Fruit fly (Drosophila melanogaster) whole organism, embryonic: Measurements from ENCODE around the gene Sbp2.

Source experiments
- Adf1 ChIP-seq: fragments of 200-800 bp; sonication (Bioruptor generic); IDR thresholded peaks from 2 replicates; pipeline ENCODE4 v1.3.6; 2022; ENCODE audit warnings: missing biosample characterization, missing genetic modification characterization
- Atf3 ChIP-seq: fragments of 200-800 bp; sonication (Bioruptor generic); optimal IDR thresholded peaks from 3 replicates; lab custom pipeline; 2016; ENCODE audit warnings: missing biosample characterization, missing genetic modification characterization
- CG10274 ChIP-seq: fragments of 200-800 bp; sonication (Bioruptor generic); optimal IDR thresholded peaks from 3 replicates; lab custom pipeline; 2017; ENCODE audit warnings: missing biosample characterization, mild to moderate bottlenecking, missing genetic modification characterization
- CG13894 ChIP-seq: fragments of 200-800 bp; sonication (Bioruptor generic); optimal IDR thresholded peaks from 3 replicates; lab custom pipeline; 2018; ENCODE audit warnings: missing biosample characterization, mild to moderate bottlenecking, missing genetic modification characterization, moderate library complexity
- CG15269 ChIP-seq: fragments of 200-800 bp; sonication (Bioruptor generic); optimal IDR thresholded peaks from 2 replicates; lab custom pipeline; 2018; ENCODE audit warnings: missing biosample characterization, mild to moderate bottlenecking, missing genetic modification characterization, moderate library complexity
- CG1603 ChIP-seq: fragments of 200-800 bp; sonication (Bioruptor generic); optimal IDR thresholded peaks from 2 replicates; lab custom pipeline; 2019; ENCODE audit warnings: missing biosample characterization, mild to moderate bottlenecking, missing genetic modification characterization, moderate library complexity
- CG17568 ChIP-seq: fragments of 200-800 bp; sonication (Bioruptor generic); optimal IDR thresholded peaks from 2 replicates; lab custom pipeline; 2018; ENCODE audit warnings: missing biosample characterization, mild to moderate bottlenecking, missing genetic modification characterization, moderate library complexity
- CG31388 ChIP-seq: fragments of 200-800 bp; sonication (Bioruptor generic); optimal IDR thresholded peaks from 2 replicates; lab custom pipeline; 2016; ENCODE audit warnings: missing biosample characterization, missing genetic modification characterization
- CG34422 ChIP-seq: fragments of 200-800 bp; sonication (Bioruptor generic); IDR thresholded peaks from 3 replicates; pipeline ENCODE4 v1.3.6; 2022; ENCODE audit warnings: missing biosample characterization, missing genetic modification characterization
- CG4617 ChIP-seq: fragments of 200-800 bp; sonication (Bioruptor generic); optimal IDR thresholded peaks from 3 replicates; lab custom pipeline; 2016; ENCODE audit warnings: missing biosample characterization, missing genetic modification characterization, borderline replicate concordance
- CG5953 ChIP-seq: fragments of 200-800 bp; sonication (Bioruptor generic); IDR thresholded peaks from 2 replicates; pipeline ENCODE4 v1.3.6; 2022; ENCODE audit warnings: missing biosample characterization, missing genetic modification characterization
- CG6683 ChIP-seq: fragments of 200-800 bp; sonication (Bioruptor generic); optimal IDR thresholded peaks from 2 replicates; lab custom pipeline; 2017; ENCODE audit warnings: missing biosample characterization, mild to moderate bottlenecking, missing genetic modification characterization, missing genetic modification reagents
- CG7928 ChIP-seq: fragments of 200-800 bp; sonication (Bioruptor generic); optimal IDR thresholded peaks from 2 replicates; lab custom pipeline; 2017; ENCODE audit warnings: missing biosample characterization, mild to moderate bottlenecking, missing genetic modification characterization
- CG8765 ChIP-seq: fragments of 200-800 bp; sonication (Bioruptor generic); IDR thresholded peaks from 2 replicates; pipeline ENCODE4 v1.3.6; 2022; ENCODE audit warnings: missing biosample characterization, missing genetic modification characterization
- CG9932 ChIP-seq: fragments of 200-800 bp; sonication (Bioruptor generic); IDR thresholded peaks from 2 replicates; pipeline ENCODE4 v1.3.6; 2022; ENCODE audit warnings: missing biosample characterization, missing genetic modification characterization
- CTCF ChIP-seq: fragments of 200-800 bp; sonication (Bioruptor generic); optimal IDR thresholded peaks from 2 replicates; lab custom pipeline; 2017; ENCODE audit warnings: missing biosample characterization, mild to moderate bottlenecking, missing genetic modification characterization, moderate library complexity
- E2f1 ChIP-seq: fragments of 200-800 bp; sonication (Bioruptor generic); IDR thresholded peaks from 2 replicates; pipeline ENCODE4 v1.3.6; 2022; ENCODE audit warnings: missing biosample characterization, missing genetic modification characterization
- Ets97D ChIP-seq: fragments of 200-800 bp; sonication (Bioruptor generic); optimal IDR thresholded peaks from 3 replicates; lab custom pipeline; 2016; ENCODE audit warnings: missing biosample characterization, missing genetic modification characterization
- HLH54F ChIP-seq: fragments of 200-800 bp; sonication (Bioruptor generic); optimal IDR thresholded peaks from 3 replicates; lab custom pipeline; 2016; ENCODE audit warnings: missing biosample characterization, missing genetic modification characterization
- Lpt ChIP-seq: fragments of >200 bp; optimal IDR thresholded peaks from 2 replicates; lab custom pipeline; 2018; ENCODE audit warnings: missing biosample characterization, missing genetic modification characterization
- Mes4 ChIP-seq: fragments of 200-800 bp; sonication (Bioruptor generic); optimal IDR thresholded peaks from 2 replicates; lab custom pipeline; 2016; ENCODE audit warnings: missing biosample characterization, missing genetic modification characterization
- NFAT ChIP-seq: fragments of 200-800 bp; sonication (Bioruptor generic); IDR thresholded peaks from 2 replicates; pipeline ENCODE4 v1.3.6; 2022; ENCODE audit warnings: missing biosample characterization, missing genetic modification characterization
- Nf-YC ChIP-seq: fragments of 200-800 bp; optimal IDR thresholded peaks from 3 replicates; lab custom pipeline; 2019; ENCODE audit warnings: missing biosample characterization, mild to moderate bottlenecking, missing genetic modification characterization, moderate library complexity
- Spps ChIP-seq: fragments of 200-800 bp; sonication (Bioruptor generic); optimal IDR thresholded peaks from 2 replicates; lab custom pipeline; 2018; ENCODE audit warnings: missing biosample characterization, mild to moderate bottlenecking, missing genetic modification characterization
- Trl ChIP-seq, 3 experiments: fragments of >200 bp in 2 of 3; fragments of 200-800 bp in 1 of 3; sonication (Bioruptor generic) in 1 of 3; optimal IDR thresholded peaks; 2 replicates in 1 of 3; 3 replicates in 2 of 3; lab custom pipeline; 2016 to 2017; ENCODE audit warnings: missing biosample characterization in 1 of 3, missing genetic modification characterization in 1 of 3
- Xbp1 ChIP-seq: fragments of 200-800 bp; sonication (Bioruptor generic); optimal IDR thresholded peaks from 3 replicates; lab custom pipeline; 2016; ENCODE audit warnings: missing biosample characterization, mild to moderate bottlenecking, missing genetic modification characterization
- br ChIP-seq: fragments of >200 bp; optimal IDR thresholded peaks from 2 replicates; lab custom pipeline; 2017
- cwo ChIP-seq: fragments of 200-800 bp; sonication (Bioruptor generic); optimal IDR thresholded peaks from 3 replicates; lab custom pipeline; 2017; ENCODE audit warnings: missing biosample characterization, missing genetic modification characterization, mild to moderate bottlenecking, moderate library complexity, missing genetic modification reagents
- fd64A ChIP-seq: fragments of 200-800 bp; sonication (Bioruptor generic); optimal IDR thresholded peaks from 3 replicates; lab custom pipeline; 2018; ENCODE audit warnings: missing biosample characterization, mild to moderate bottlenecking, missing genetic modification characterization
- gcm ChIP-seq: fragments of 200-800 bp; sonication (Bioruptor generic); optimal IDR thresholded peaks from 2 replicates; lab custom pipeline; 2019; ENCODE audit warnings: missing biosample characterization, mild to moderate bottlenecking, missing genetic modification characterization, moderate library complexity
- jigr1 ChIP-seq: fragments of 200-800 bp; sonication (Bioruptor generic); IDR thresholded peaks from 3 replicates; pipeline ENCODE4 v1.3.6; 2022; ENCODE audit warnings: missing biosample characterization, missing genetic modification characterization
- kah ChIP-seq: fragments of 200-800 bp; sonication (Bioruptor generic); optimal IDR thresholded peaks from 2 replicates; lab custom pipeline; 2018; ENCODE audit warnings: missing biosample characterization, mild to moderate bottlenecking, missing genetic modification characterization
- mam ChIP-seq: fragments of 200-800 bp; sonication (Bioruptor generic); optimal IDR thresholded peaks from 3 replicates; lab custom pipeline; 2016; ENCODE audit warnings: missing biosample characterization, missing genetic modification characterization
- onecut ChIP-seq: fragments of 200-800 bp; sonication (Bioruptor generic); IDR thresholded peaks from 2 replicates; pipeline ENCODE4 v1.3.6; 2022; ENCODE audit warnings: missing biosample characterization, missing genetic modification characterization
- phol ChIP-seq: fragments of 200-800 bp; sonication (Bioruptor generic); optimal IDR thresholded peaks from 3 replicates; lab custom pipeline; 2018; ENCODE audit warnings: missing biosample characterization, mild to moderate bottlenecking, missing genetic modification characterization, moderate library complexity
- repo ChIP-seq: fragments of 200-800 bp; sonication (Bioruptor generic); optimal IDR thresholded peaks from 2 replicates; lab custom pipeline; 2016; ENCODE audit warnings: missing biosample characterization, missing genetic modification characterization
- ro ChIP-seq: fragments of 200-800 bp; sonication (Bioruptor generic); IDR thresholded peaks from 2 replicates; pipeline ENCODE4 v1.3.6; 2022; ENCODE audit warnings: missing biosample characterization, missing genetic modification characterization
- salm ChIP-seq: fragments of 200-800 bp; sonication (Bioruptor generic); optimal IDR thresholded peaks from 2 replicates; lab custom pipeline; 2018; ENCODE audit warnings: missing biosample characterization, mild to moderate bottlenecking, missing genetic modification characterization
- sima ChIP-seq: fragments of 200-800 bp; sonication (Bioruptor generic); optimal IDR thresholded peaks from 2 replicates; lab custom pipeline; 2016; ENCODE audit warnings: missing biosample characterization, missing genetic modification characterization
- ttk ChIP-seq: fragments of 200-800 bp; sonication (Bioruptor generic); IDR thresholded peaks from 2 replicates; pipeline ENCODE4 v2.1.2; 2022; ENCODE audit warnings: missing biosample characterization, missing genetic modification characterization
- unc-4 ChIP-seq: fragments of 200-800 bp; sonication (Bioruptor generic); IDR thresholded peaks from 2 replicates; pipeline ENCODE4 v1.3.6; 2022; ENCODE audit warnings: missing biosample characterization, missing genetic modification characterization; ENCODE audit not compliant: partially characterized antibody
- vfl ChIP-seq: fragments of 200-800 bp; sonication (Bioruptor generic); optimal IDR thresholded peaks from 2 replicates; lab custom pipeline; 2016; ENCODE audit warnings: missing biosample characterization, missing genetic modification characterization
- zf30C ChIP-seq: fragments of 200-800 bp; sonication (Bioruptor generic); optimal IDR thresholded peaks from 3 replicates; lab custom pipeline; 2018; ENCODE audit warnings: missing biosample characterization, mild to moderate bottlenecking, missing genetic modification characterization
- zfh1 ChIP-seq: fragments of 200-800 bp; sonication (Bioruptor generic); IDR thresholded peaks from 3 replicates; pipeline ENCODE4 v1.3.6; 2022; ENCODE audit warnings: missing biosample characterization, missing genetic modification characterization
- zfh2 ChIP-seq: fragments of 200-800 bp; sonication (Bioruptor generic); optimal IDR thresholded peaks from 2 replicates; lab custom pipeline; 2016; ENCODE audit warnings: missing biosample characterization, missing genetic modification characterization

The Sbp2 gene

DNA sequence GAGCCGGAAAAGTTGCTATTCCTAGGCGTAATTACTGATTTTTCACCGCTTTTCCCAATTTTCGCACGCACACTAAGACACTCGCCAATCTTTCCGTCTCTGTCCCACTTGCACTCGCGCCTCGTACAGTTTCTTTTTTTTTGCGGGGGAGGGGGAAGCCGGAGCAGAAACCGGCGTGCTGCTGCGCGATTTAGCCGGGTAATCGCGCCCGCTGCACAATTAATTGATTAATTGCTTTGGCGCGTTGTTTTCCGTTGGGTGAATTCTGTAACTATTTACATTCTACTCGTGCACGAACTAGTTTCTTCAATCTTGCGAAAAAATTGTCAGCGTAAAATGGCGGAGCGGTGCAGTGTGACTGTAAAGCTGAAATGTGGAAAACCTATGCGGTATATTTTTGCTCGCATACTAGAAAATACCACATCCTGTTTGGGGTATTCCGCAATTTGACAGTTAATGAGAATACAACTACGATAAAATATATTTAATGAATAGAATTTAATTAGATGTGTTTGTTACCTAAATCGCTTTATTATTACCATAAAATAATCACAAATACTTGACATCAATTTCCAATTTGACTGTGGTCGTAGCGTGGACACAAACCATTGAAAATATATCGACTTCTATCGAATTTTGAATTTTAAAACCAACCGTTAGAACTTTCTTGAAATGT, 11.3 kb downstream of the Sbp2 start, which contains the start of gene Cpsf6 (continued):
- TF ChIP-seq CG5953 (GFP tag; lab: Robert Waterston, UW) (no peak), sima (no peak), CG10274 (GFP tag; lab: Kevin White, UChicago) (no peak), zfh2 (GFP tag; lab: Kevin White, UChicago) (peak; percentile 33), mam (GFP tag; lab: Kevin White, UChicago) (peak; percentile 30), CG31388 (GFP tag; lab: Kevin White, UChicago) (peak; percentile 24), Ets97D (GFP tag; lab: Kevin White, UChicago) (peak; percentile 49), CTCF (GFP tag; lab: Kevin White, UChicago) (peak; percentile 4), Xbp1 (peak; percentile 64), NFAT (GFP tag; lab: Robert Waterston, UW) (no peak; the same call in 1 of the 2 replicates), CG17568 (GFP tag; lab: Kevin White, UChicago) (peak; percentile 84), br (lab: Kevin White, UChicago) (no peak), CG34422 (GFP tag; lab: Robert Waterston, UW) (peak; percentile 96), E2f1 (peak; percentile 20; the same call in 1 of the 2 replicates), ttk (peak; percentile 25; the same call in 1 of the 2 replicates), cwo (GFP tag; lab: Kevin White, UChicago) (no peak), fd64A (GFP tag; lab: Kevin White, UChicago) (no peak), CG7928 (GFP tag; lab: Kevin White, UChicago) (peak; percentile 56), CG9932 (GFP tag; lab: Robert Waterston, UW) (peak; percentile 70), CG1603 (tag; lab: Kevin White, UChicago) (peak; percentile 87), ro (GFP tag; lab: Robert Waterston, UW) (no peak), CG6683 (no peak), Atf3 (peak; percentile 37), zfh1 (GFP tag; lab: Robert Waterston, UW) (peak; percentile 65), CG8765 (peak; percentile 50; the same call in 1 of the 2 replicates), Trl (optimal IDR thresholded peaks at IDR 0.05; lab: Kevin White, UChicago) (no peak), Trl (GFP tag; optimal IDR thresholded peaks at IDR 0.05; lab: Kevin White, UChicago) (peak; percentile 43), zf30C (GFP tag; lab: Kevin White, UChicago) (no peak), salm (tag; lab: Kevin White, UChicago) (no peak), onecut (GFP tag; lab: Robert Waterston, UW) (0 out of 2 replicates have a peak, but pooled peaks have one; percentile 10), Mes4 (GFP tag; lab: Kevin White, UChicago) (no peak), CG15269 (peak; percentile 74), gcm (no peak), Lpt (GFP tag; lab: Kevin White, UChicago) (no peak), CG13894 (tag; lab: Kevin White, UChicago) (no peak), HLH54F (GFP tag; lab: Kevin White, UChicago) (no peak), kah (no peak), CG4617 (GFP tag; lab: Kevin White, UChicago) (peak; percentile 54), Nf-YC (peak; percentile 66), jigr1 (GFP tag; lab: Robert Waterston, UW) (no peak), Spps (tag; lab: Kevin White, UChicago) (peak; percentile 38), phol (tag; lab: Kevin White, UChicago) (peak; percentile 98), repo (GFP tag; lab: Kevin White, UChicago) (no peak), vfl (GFP tag; lab: Kevin White, UChicago) (peak; percentile 29), Adf1 (peak; percentile 48; the same call in 1 of the 2 replicates), unc-4 (GFP tag; lab: Robert Waterston, UW) (peak; percentile 29; the same call in 1 of the 2 replicates)
